Fruit fly (Drosophila melanogaster): ENCODE data around the gene CG10657.

Gene CG10657

DNA sequence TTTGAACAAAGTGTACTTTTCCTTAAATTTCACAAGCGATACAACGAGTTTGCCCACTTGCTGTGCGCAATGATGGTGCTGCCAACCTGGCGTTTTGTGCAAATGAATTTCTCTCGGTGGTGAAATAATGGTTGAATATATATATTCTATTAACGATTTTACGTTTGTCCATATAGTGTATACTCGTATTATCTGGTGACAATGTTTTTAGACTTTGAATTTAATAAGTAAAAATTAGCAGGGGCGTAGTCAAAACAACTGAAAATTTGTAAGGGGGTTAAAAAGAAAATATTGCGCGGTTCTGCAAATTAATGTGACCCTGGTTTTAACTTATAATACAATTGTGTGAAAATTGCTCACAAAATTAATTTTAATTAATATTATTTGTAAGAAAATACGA is 26.9 kb upstream of the CG10657 start, which contains the start of the genes ver and Gcn5 (continued):
- TF ChIP-seq ss (GFP tag; optimal IDR thresholded peaks at IDR 0.05) (peak; percentile 92), fd85E (GFP tag; optimal IDR thresholded peaks at IDR 0.05) (peak; percentile 72), CG11762 (GFP tag; optimal IDR thresholded peaks at IDR 0.05; ENCODE audit: insufficient read depth) (peak; percentile 92), achi (GFP tag; optimal IDR thresholded peaks at IDR 0.05) (peak; percentile 97), CG10631 (GFP tag; optimal IDR thresholded peaks at IDR 0.05) (peak; percentile 96), CG6808 (GFP tag; optimal IDR thresholded peaks at IDR 0.05) (peak; percentile 91), CG31627 (GFP tag; optimal IDR thresholded peaks at IDR 0.05) (peak; percentile 97), Eip78C (GFP tag) (peak; percentile 99), svp (GFP tag) (peak; percentile 99), pdm3 (GFP tag; optimal IDR thresholded peaks at IDR 0.05) (peak; percentile 98), CG6854 (GFP tag; optimal IDR thresholded peaks at IDR 0.05) (peak; percentile 93), esn (GFP tag; optimal IDR thresholded peaks at IDR 0.05) (peak; percentile 98), CG11294 (GFP tag; IDR thresholded peaks at IDR 0.05) (peak; percentile 95), Sox14 (GFP tag; optimal IDR thresholded peaks at IDR 0.05) (peak; percentile 98), CG16779 (tag; optimal IDR thresholded peaks at IDR 0.05) (peak; percentile 90), CG15336 (GFP tag; IDR thresholded peaks at IDR 0.05) (peak; percentile 97), CG32006 (GFP tag; optimal IDR thresholded peaks at IDR 0.05) (peak; percentile 97), CG3032 (tag; optimal IDR thresholded peaks at IDR 0.05) (peak; percentile 94), Smox (GFP tag; optimal IDR thresholded peaks at IDR 0.05) (peak; percentile 97), Hr38 (GFP tag; optimal IDR thresholded peaks at IDR 0.05) (peak; percentile 12), Sox102F (GFP tag; optimal IDR thresholded peaks at IDR 0.05) (peak; percentile 98), lz (GFP tag; optimal IDR thresholded peaks at IDR 0.05) (peak; percentile 98), CG6276 (GFP tag; optimal IDR thresholded peaks at IDR 0.05) (peak; percentile 96)

DNA sequence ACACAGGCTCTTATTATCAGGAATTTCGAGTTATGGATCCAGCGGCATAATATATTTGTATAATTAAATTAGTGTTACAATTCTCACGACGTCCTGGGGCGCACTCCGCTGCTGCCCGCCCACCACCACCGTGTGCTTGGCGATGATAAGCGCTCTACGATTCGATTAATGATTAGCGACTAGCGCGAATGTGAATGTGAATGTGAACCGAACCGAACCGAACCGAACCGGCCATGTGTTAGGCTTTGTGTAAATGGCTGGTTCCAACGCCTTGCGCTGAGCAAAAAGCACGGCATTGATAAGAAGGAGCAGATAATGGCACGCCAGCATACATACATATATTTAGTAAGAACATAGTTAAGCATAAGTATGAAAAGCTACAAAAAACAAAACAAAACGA is 22.3 kb upstream of the CG10657 start:
- peak; percentile 85 for TF ChIP-seq svp (GFP tag)
- TF ChIP-seq CG8632 (GFP tag; optimal IDR thresholded peaks at IDR 0.05), result no peak
- no peak for TF ChIP-seq Met (GFP tag; optimal IDR thresholded peaks at IDR 0.05)
- TF ChIP-seq Lpt (GFP tag; optimal IDR thresholded peaks at IDR 0.05), result no peak
- peak; percentile 12 for TF ChIP-seq vri (GFP tag; optimal IDR thresholded peaks at IDR 0.05)

DNA sequence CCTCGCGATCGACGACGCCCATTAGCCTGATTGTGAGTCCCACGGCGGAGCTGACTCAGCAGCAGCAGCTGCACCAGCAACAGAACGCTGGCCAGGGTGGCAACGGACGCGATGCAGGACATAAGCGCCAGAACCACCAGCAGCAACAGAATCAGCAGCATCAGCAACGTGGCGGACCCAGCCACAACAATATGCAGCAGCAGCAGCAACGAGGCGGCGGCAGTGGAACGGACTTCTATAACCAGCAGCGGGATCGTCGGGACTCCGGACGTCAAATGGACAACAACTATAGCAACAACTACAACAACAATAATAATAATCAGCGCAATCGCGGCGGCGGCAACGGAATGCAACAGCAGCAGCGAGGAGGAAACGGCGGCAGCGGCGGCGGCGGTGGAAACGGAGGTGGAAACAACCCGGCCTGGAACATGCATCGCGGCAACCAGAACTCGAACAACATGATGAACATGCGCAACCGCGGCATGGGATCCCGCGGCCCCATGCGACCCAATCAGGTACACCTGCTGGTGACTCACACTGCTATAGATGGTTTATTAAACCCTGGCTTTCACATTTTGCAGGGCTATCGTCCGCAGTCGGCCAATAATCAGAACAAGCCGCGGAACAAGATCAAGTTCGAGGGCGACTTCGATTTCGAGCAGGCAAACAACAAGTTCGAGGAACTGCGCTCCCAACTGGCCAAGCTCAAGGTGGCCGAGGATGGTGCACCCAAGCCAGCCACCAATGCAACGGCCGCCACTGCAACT is 20.6 kb upstream of the CG10657 start:
- TF ChIP-seq acj6 (GFP tag; optimal IDR thresholded peaks at IDR 0.05), result no peak
- TF ChIP-seq svp (GFP tag), result peak; percentile 58
- TF ChIP-seq Met (GFP tag; optimal IDR thresholded peaks at IDR 0.05), result no peak

DNA sequence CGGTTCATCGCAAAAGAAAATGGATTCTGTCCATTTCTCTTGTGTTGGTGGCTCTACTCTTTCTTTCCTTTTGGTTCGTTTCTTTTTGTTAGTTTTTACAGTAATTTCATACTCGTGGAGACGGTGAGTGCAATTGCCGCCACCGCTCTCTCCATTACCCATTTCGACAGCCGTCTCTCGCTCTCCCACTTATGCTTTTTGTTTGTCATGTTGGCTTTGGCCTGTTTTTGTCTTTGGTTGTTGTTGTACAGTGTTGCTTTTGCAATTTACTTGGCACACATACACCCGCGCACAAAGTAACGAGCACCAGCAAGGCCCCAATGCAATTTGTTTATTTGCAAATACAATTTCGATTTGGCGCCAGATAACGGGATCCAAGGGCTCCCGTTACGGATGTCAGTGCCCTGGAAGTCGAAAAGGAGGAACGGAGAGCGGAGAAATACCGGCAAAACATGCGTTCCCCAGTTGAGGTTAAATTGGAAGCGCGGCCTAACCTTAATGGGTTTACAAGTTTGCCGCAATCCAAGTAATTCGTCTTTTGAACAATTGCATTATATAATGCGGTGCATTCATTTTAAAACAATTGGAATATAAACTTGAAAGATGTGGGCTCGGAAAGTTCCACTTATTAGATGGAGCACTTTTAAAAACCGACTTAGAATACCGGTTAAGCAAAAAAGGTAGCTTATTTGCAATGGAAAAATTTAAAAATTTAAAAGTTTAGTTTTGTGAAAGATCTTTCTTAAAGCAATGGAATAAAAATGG is 18.9 kb upstream of the CG10657 start:
- TF ChIP-seq Sox14 (GFP tag; optimal IDR thresholded peaks at IDR 0.05) (peak; percentile 16), CG6276 (GFP tag; optimal IDR thresholded peaks at IDR 0.05) (peak; percentile 97), Hr4 (GFP tag; optimal IDR thresholded peaks at IDR 0.05) (peak; percentile 46), eg (GFP tag; IDR thresholded peaks at IDR 0.05) (peak; percentile 90), Sox102F (GFP tag; optimal IDR thresholded peaks at IDR 0.05) (no peak), CG11902 (GFP tag; optimal IDR thresholded peaks at IDR 0.05) (no peak), Eip78C (GFP tag) (peak; percentile 26), spab (GFP tag; optimal IDR thresholded peaks at IDR 0.05) (peak; percentile 77), CG3032 (tag; optimal IDR thresholded peaks at IDR 0.05) (peak; percentile 43), CG10631 (GFP tag; optimal IDR thresholded peaks at IDR 0.05) (no peak), fd85E (GFP tag; optimal IDR thresholded peaks at IDR 0.05) (no peak), CG15336 (GFP tag; IDR thresholded peaks at IDR 0.05) (peak; percentile 87), achi (GFP tag; optimal IDR thresholded peaks at IDR 0.05) (no peak), CG7368 (GFP tag; optimal IDR thresholded peaks at IDR 0.05) (no peak), fkh (GFP tag; optimal IDR thresholded peaks at IDR 0.05) (no peak), ss (GFP tag; optimal IDR thresholded peaks at IDR 0.05) (peak; percentile 89 to 90), Hr39 (GFP tag; optimal IDR thresholded peaks at IDR 0.05) (no peak), CG32006 (GFP tag; optimal IDR thresholded peaks at IDR 0.05) (peak; percentile 56), pdm3 (GFP tag; optimal IDR thresholded peaks at IDR 0.05) (peak; percentile 12), Blimp-1 (GFP tag; optimal IDR thresholded peaks at IDR 0.05) (no peak), CG9139 (GFP tag; optimal IDR thresholded peaks at IDR 0.05) (peak; percentile 84), fd59A (GFP tag; optimal IDR thresholded peaks at IDR 0.05) (peak; percentile 35), CG6163 (GFP tag; IDR thresholded peaks at IDR 0.05) (peak; percentile 82), svp (GFP tag) (peak; percentile 95), Gug (GFP tag; IDR thresholded peaks at IDR 0.05) (no peak; the same call in 1 of the 2 replicates), CG31627 (GFP tag; optimal IDR thresholded peaks at IDR 0.05) (no peak), Eip93F (GFP tag; optimal IDR thresholded peaks at IDR 0.05) (no peak)
